Worm (Caenorhabditis elegans) whole organism, L2 larva: ENCODE data around the gene enu-3.6.
A peak's percentile ranks its signal among the peaks of the same experiment; 100 is the strongest.

Experiments
- C34F6.9 ChIP-seq: fragments of 150-350 bp; optimal IDR thresholded peaks from 2 replicates; lab custom pipeline; 2014; ENCODE audit warnings: missing biosample characterization, missing genetic modification characterization
- F13H6.1 ChIP-seq: sonication (generic microtip); optimal IDR thresholded peaks from 2 replicates; lab custom pipeline; 2016; ENCODE audit warnings: missing genetic modification characterization, missing compliant biosample characterization
- R02D3.7 ChIP-seq: fragments of 150-350 bp; optimal IDR thresholded peaks from 2 replicates; lab custom pipeline; 2014; ENCODE audit warnings: missing biosample characterization, missing genetic modification characterization
- Y55F3AM.14 ChIP-seq: fragments of 200-800 bp; sonication (Bioruptor generic); optimal IDR thresholded peaks from 2 replicates; lab custom pipeline; 2018; ENCODE audit warnings: mild to moderate bottlenecking, missing genetic modification characterization, missing compliant biosample characterization
- ZK546.5 ChIP-seq: sonication (generic microtip); optimal IDR thresholded peaks from 2 replicates; lab custom pipeline; 2017; ENCODE audit warnings: missing biosample characterization, missing genetic modification characterization
- alr-1 ChIP-seq: fragments of 150-350 bp; optimal IDR thresholded peaks from 2 replicates; lab custom pipeline; 2014; ENCODE audit warnings: missing biosample characterization, missing genetic modification characterization
- blmp-1 ChIP-seq: sonication (generic microtip); optimal IDR thresholded peaks from 2 replicates; lab custom pipeline; 2017; ENCODE audit warnings: missing genetic modification characterization, mild to moderate bottlenecking, missing compliant biosample characterization, antibody characterized with exemption, moderate library complexity; ENCODE audit not compliant: insufficient read depth
- ceh-82 ChIP-seq: fragments of 150-350 bp; optimal IDR thresholded peaks from 2 replicates; lab custom pipeline; 2014; ENCODE audit warnings: missing biosample characterization, missing genetic modification characterization
- crh-2 ChIP-seq: sonication (generic microtip); optimal IDR thresholded peaks from 2 replicates; lab custom pipeline; 2017; ENCODE audit warnings: missing biosample characterization, missing genetic modification characterization
- egl-27 ChIP-seq: sonication (generic microtip); optimal IDR thresholded peaks from 3 replicates; lab custom pipeline; 2017; ENCODE audit warnings: missing biosample characterization, missing genetic modification reagents, missing genetic modification characterization
- elt-3 ChIP-seq: sonication (generic microtip); optimal IDR thresholded peaks from 2 replicates; lab custom pipeline; 2017; ENCODE audit warnings: missing biosample characterization, missing genetic modification characterization
- fos-1 ChIP-seq: fragments of 150-350 bp; optimal IDR thresholded peaks from 2 replicates; lab custom pipeline; 2014; ENCODE audit warnings: missing biosample characterization, missing genetic modification characterization
- gmeb-1 ChIP-seq: fragments of 150-350 bp; optimal IDR thresholded peaks from 2 replicates; lab custom pipeline; 2014; ENCODE audit warnings: missing biosample characterization, missing genetic modification characterization
- lin-11 ChIP-seq: fragments of 150-350 bp; sonication (generic microtip); optimal IDR thresholded peaks from 2 replicates; lab custom pipeline; 2014; ENCODE audit warnings: missing biosample characterization, missing genetic modification characterization, inconsistent platforms, mixed read lengths
- lin-13 ChIP-seq: fragments of 150-350 bp; optimal IDR thresholded peaks from 2 replicates; lab custom pipeline; 2014; ENCODE audit warnings: missing biosample characterization, missing genetic modification reagents, missing genetic modification characterization
- lin-39 ChIP-seq: fragments of 150-350 bp; optimal IDR thresholded peaks from 2 replicates; lab custom pipeline; 2014; ENCODE audit warnings: missing biosample characterization, missing genetic modification reagents, missing genetic modification characterization
- lsy-2 ChIP-seq, 2 experiments: fragments of 150-350 bp in 1 of 2; sonication (generic microtip) in 1 of 2; optimal IDR thresholded peaks; 2 replicates each; lab custom pipeline; 2014 to 2017; ENCODE audit warnings: missing biosample characterization in 2 of 2, missing genetic modification characterization in 2 of 2
- mab-5 ChIP-seq: fragments of 150-350 bp; optimal IDR thresholded peaks from 2 replicates; lab custom pipeline; 2014; ENCODE audit warnings: missing biosample characterization, missing genetic modification characterization
- nhr-129 ChIP-seq: fragments of 150-350 bp; optimal IDR thresholded peaks from 2 replicates; lab custom pipeline; 2014; ENCODE audit warnings: missing biosample characterization, missing genetic modification characterization
- nhr-21 ChIP-seq: fragments of 150-350 bp; optimal IDR thresholded peaks from 2 replicates; lab custom pipeline; 2014; ENCODE audit warnings: missing biosample characterization, missing genetic modification characterization
- nhr-23 ChIP-seq: fragments of 150-350 bp; optimal IDR thresholded peaks from 2 replicates; lab custom pipeline; 2014; ENCODE audit warnings: missing biosample characterization, missing genetic modification reagents, missing genetic modification characterization
- nhr-237 ChIP-seq: fragments of 150-350 bp; optimal IDR thresholded peaks from 2 replicates; lab custom pipeline; 2014; ENCODE audit warnings: missing biosample characterization, missing genetic modification characterization
- nhr-25 ChIP-seq: fragments of 150-350 bp; sonication (generic microtip); optimal IDR thresholded peaks from 3 replicates; lab custom pipeline; 2014; ENCODE audit warnings: missing biosample characterization, missing genetic modification characterization
- nhr-6 ChIP-seq: fragments of 150-350 bp; optimal IDR thresholded peaks from 2 replicates; lab custom pipeline; 2014; ENCODE audit warnings: missing biosample characterization, missing genetic modification characterization
- nhr-77 ChIP-seq: fragments of 150-350 bp; optimal IDR thresholded peaks from 2 replicates; lab custom pipeline; 2014; ENCODE audit warnings: missing biosample characterization, missing genetic modification characterization
- sem-4 ChIP-seq: fragments of 150-350 bp; optimal IDR thresholded peaks from 2 replicates; lab custom pipeline; 2014; ENCODE audit warnings: missing biosample characterization, missing genetic modification reagents, missing genetic modification characterization
- skn-1 ChIP-seq: sonication (generic microtip); optimal IDR thresholded peaks from 2 replicates; lab custom pipeline; 2017; ENCODE audit warnings: missing biosample characterization, missing genetic modification characterization
- sma-3 ChIP-seq: sonication (generic microtip); optimal IDR thresholded peaks from 2 replicates; lab custom pipeline; 2016; ENCODE audit warnings: missing genetic modification reagents, missing genetic modification characterization, missing compliant biosample characterization
- sma-9 ChIP-seq, 2 experiments: fragments of 150-350 bp in 1 of 2; sonication (generic microtip) in 1 of 2; optimal IDR thresholded peaks; 2 replicates each; lab custom pipeline; 2014 to 2016; ENCODE audit warnings: missing genetic modification characterization in 2 of 2, mild to moderate bottlenecking in 1 of 2, missing biosample characterization in 1 of 2, missing compliant biosample characterization in 1 of 2, missing genetic modification reagents in 1 of 2, moderate library complexity in 1 of 2
- snpc-4 ChIP-seq: fragments of 150-350 bp; optimal IDR thresholded peaks from 2 replicates; lab custom pipeline; 2014; ENCODE audit warnings: missing biosample characterization, missing genetic modification characterization
- unc-39 ChIP-seq: fragments of 150-350 bp; optimal IDR thresholded peaks from 2 replicates; lab custom pipeline; 2014; ENCODE audit warnings: missing biosample characterization, missing genetic modification characterization
- unc-55 ChIP-seq: fragments of 150-350 bp; sonication (generic microtip); optimal IDR thresholded peaks from 3 replicates; lab custom pipeline; 2014; ENCODE audit warnings: missing biosample characterization, missing genetic modification reagents, missing genetic modification characterization
- unc-62 ChIP-seq: fragments of 150-350 bp; optimal IDR thresholded peaks from 2 replicates; lab custom pipeline; 2014; ENCODE audit warnings: missing biosample characterization, missing genetic modification reagents, missing genetic modification characterization
- zag-1 ChIP-seq: fragments of 150-350 bp; optimal IDR thresholded peaks from 2 replicates; lab custom pipeline; 2014; ENCODE audit warnings: missing biosample characterization, missing genetic modification characterization
- ztf-1 ChIP-seq: fragments of 200-800 bp; sonication (Bioruptor generic); conservative IDR thresholded peaks from 2 replicates; pipeline ENCODE4 v1.3.6; 2022; ENCODE audit warnings: missing genetic modification characterization, missing compliant biosample characterization
- ztf-11 ChIP-seq: sonication (generic microtip); optimal IDR thresholded peaks from 2 replicates; lab custom pipeline; 2017; ENCODE audit warnings: missing biosample characterization, missing genetic modification characterization
- ztf-4 ChIP-seq: fragments of 150-350 bp; optimal IDR thresholded peaks from 2 replicates; lab custom pipeline; 2014; ENCODE audit warnings: missing biosample characterization, missing genetic modification characterization

The enu-3.6 gene

DNA sequence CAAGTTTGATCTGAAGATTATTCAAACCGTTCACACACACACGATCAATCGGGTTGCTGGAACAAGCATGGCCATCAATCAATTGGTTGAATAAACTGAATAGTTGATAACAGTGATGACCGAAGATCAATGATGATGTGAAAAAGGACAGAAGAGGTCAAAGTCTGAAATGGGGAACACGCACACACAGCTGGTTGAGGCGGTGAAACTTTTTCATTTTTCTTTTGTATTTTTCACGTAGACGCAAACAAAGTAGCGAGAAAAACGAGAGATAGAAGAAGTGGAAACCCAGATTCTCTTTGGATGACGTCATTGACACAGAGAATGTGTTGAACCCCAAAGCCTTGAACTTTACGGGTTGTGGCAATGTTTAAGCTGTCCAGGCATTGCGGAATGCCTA lies 32.8 kb upstream of the enu-3.6 start:
- TF ChIP-seq gmeb-1 (tag; lab: Kevin White, UChicago) = peak; percentile 4
- TF ChIP-seq Y55F3AM.14 = no peak
- no peak for TF ChIP-seq nhr-237 (tag; lab: Kevin White, UChicago)
- no peak for TF ChIP-seq ZK546.5
- no peak for TF ChIP-seq ztf-1 (GFP tag; lab: Robert Waterston, UW)
- peak; percentile 91 for TF ChIP-seq sma-9 (GFP tag; optimal IDR thresholded peaks at IDR 0.05; lab: Kevin White, UChicago)
- no peak for TF ChIP-seq sma-9 (tag; optimal IDR thresholded peaks at IDR 0.05; lab: Kevin White, UChicago)
- TF ChIP-seq egl-27 (tag; lab: Kevin White, UChicago) = peak; percentile 62
- no peak for TF ChIP-seq snpc-4 (tag; lab: Kevin White, UChicago)
- no peak for TF ChIP-seq ztf-11 (tag; lab: Kevin White, UChicago)
- no peak for TF ChIP-seq unc-62 (GFP tag; lab: Kevin White, UChicago)
- peak; percentile 43 for TF ChIP-seq sem-4
- no peak for TF ChIP-seq alr-1 (tag; lab: Kevin White, UChicago)
- TF ChIP-seq crh-2 (tag; lab: Kevin White, UChicago) = peak; percentile 81
- TF ChIP-seq elt-3 (tag; lab: Kevin White, UChicago) = no peak
- no peak for TF ChIP-seq nhr-77 (tag; lab: Kevin White, UChicago)
- TF ChIP-seq lsy-2 (tag; optimal IDR thresholded peaks at IDR 0.05; lab: Kevin White, UChicago) = peak in 1 of 2 experiments; percentile 62
- TF ChIP-seq lin-11 (tag; lab: Kevin White, UChicago) = no peak
- no peak for TF ChIP-seq ceh-82 (tag; lab: Kevin White, UChicago)
- peak; percentile 80 for TF ChIP-seq F13H6.1 (tag; lab: Kevin White, UChicago)
- TF ChIP-seq unc-55 = no peak
- TF ChIP-seq skn-1 (tag; lab: Kevin White, UChicago) = no peak
- TF ChIP-seq nhr-21 = peak; percentile 96
- TF ChIP-seq mab-5 (tag; lab: Kevin White, UChicago) = peak; percentile 12
- TF ChIP-seq C34F6.9 (tag; lab: Kevin White, UChicago) = peak; percentile 46
- TF ChIP-seq R02D3.7 = no peak
- TF ChIP-seq nhr-6 (tag; lab: Kevin White, UChicago) = peak; percentile 20
- TF ChIP-seq sma-3 (GFP tag; lab: Kevin White, UChicago) = peak; percentile 86
- peak; percentile 94 for TF ChIP-seq nhr-25 (tag; lab: Kevin White, UChicago)
- peak; percentile 11 for TF ChIP-seq zag-1 (tag; lab: Kevin White, UChicago)
- peak; percentile 76 for TF ChIP-seq ztf-4 (tag; lab: Kevin White, UChicago)
- peak; percentile 89 for TF ChIP-seq blmp-1 (tag; lab: Kevin White, UChicago)
- TF ChIP-seq nhr-129 (tag; lab: Kevin White, UChicago) = peak; percentile 88
- TF ChIP-seq fos-1 (tag; lab: Kevin White, UChicago) = peak; percentile 62

DNA sequence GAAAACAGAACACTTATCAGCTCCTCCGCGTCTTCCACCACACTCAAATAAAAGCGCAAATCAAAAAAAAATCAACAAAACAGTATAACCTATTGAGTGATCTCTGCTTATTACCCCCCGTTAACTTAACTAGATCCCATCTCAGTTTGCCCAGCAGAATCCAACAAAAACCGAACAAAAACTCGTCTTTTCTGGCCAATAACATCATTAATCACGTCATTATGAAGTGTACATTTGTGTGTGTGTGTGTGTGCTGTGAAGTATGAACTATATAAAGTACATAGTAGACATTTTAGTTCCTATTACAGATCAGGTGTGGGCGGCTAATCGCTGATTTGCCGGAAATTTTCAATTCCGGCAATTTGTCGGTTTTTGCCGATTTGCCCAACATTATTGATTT lies 32.2 kb upstream of the enu-3.6 start:
- TF ChIP-seq ceh-82 (tag; lab: Kevin White, UChicago) (no peak), C34F6.9 (tag; lab: Kevin White, UChicago) (no peak), lin-39 (no peak), snpc-4 (tag; lab: Kevin White, UChicago) (no peak), ztf-11 (tag; lab: Kevin White, UChicago) (no peak), sem-4 (no peak), gmeb-1 (tag; lab: Kevin White, UChicago) (no peak), F13H6.1 (tag; lab: Kevin White, UChicago) (no peak), nhr-25 (tag; lab: Kevin White, UChicago) (peak; percentile 6), crh-2 (tag; lab: Kevin White, UChicago) (peak; percentile 11), nhr-237 (tag; lab: Kevin White, UChicago) (no peak), Y55F3AM.14 (peak; percentile 3), sma-9 (GFP tag; optimal IDR thresholded peaks at IDR 0.05; lab: Kevin White, UChicago) (peak; percentile 30), sma-9 (tag; optimal IDR thresholded peaks at IDR 0.05; lab: Kevin White, UChicago) (no peak), unc-39 (tag; lab: Kevin White, UChicago) (no peak), unc-55 (no peak), blmp-1 (tag; lab: Kevin White, UChicago) (no peak), alr-1 (tag; lab: Kevin White, UChicago) (no peak), nhr-23 (tag; lab: Kevin White, UChicago) (no peak)

- TF ChIP-seq sma-9 (GFP tag; optimal IDR thresholded peaks at IDR 0.05; lab: Kevin White, UChicago) = peak; percentile 81
- TF ChIP-seq sma-9 (tag; optimal IDR thresholded peaks at IDR 0.05; lab: Kevin White, UChicago) = no peak
- TF ChIP-seq nhr-23 (tag; lab: Kevin White, UChicago) = no peak
- TF ChIP-seq crh-2 (tag; lab: Kevin White, UChicago) = peak; percentile 94
- TF ChIP-seq gmeb-1 (tag; lab: Kevin White, UChicago) = peak; percentile 9
- peak; percentile 5 for TF ChIP-seq lin-13
- peak; percentile 52 for TF ChIP-seq sma-3 (GFP tag; lab: Kevin White, UChicago)
- TF ChIP-seq fos-1 (tag; lab: Kevin White, UChicago) = peak; percentile 61
- no peak for TF ChIP-seq ceh-82 (tag; lab: Kevin White, UChicago)
- TF ChIP-seq nhr-129 (tag; lab: Kevin White, UChicago) = peak; percentile 20
- TF ChIP-seq nhr-21 = no peak
- peak; percentile 58 for TF ChIP-seq nhr-25 (tag; lab: Kevin White, UChicago)
- TF ChIP-seq blmp-1 (tag; lab: Kevin White, UChicago) = peak; percentile 55
- peak; percentile 50 for TF ChIP-seq F13H6.1 (tag; lab: Kevin White, UChicago)
- TF ChIP-seq sem-4 = no peak
These were observed 31.2 kb upstream of the enu-3.6 start for ce11 chrIII:10719057-10719456.
